Fruit fly (Drosophila melanogaster) whole organism, embryonic: Measurements from ENCODE around the gene CG15537.
A peak's percentile ranks its signal among the peaks of the same experiment; 100 is the strongest.

Experiments used
- Atf3 ChIP-seq: fragments of 200-800 bp; sonication (Bioruptor generic); optimal IDR thresholded peaks from 3 replicates; lab custom pipeline; 2016; ENCODE audit warnings: missing biosample characterization, missing genetic modification characterization
- B-H2 ChIP-seq: fragments of 200-800 bp; sonication (Bioruptor generic); optimal IDR thresholded peaks from 2 replicates; lab custom pipeline; 2018; ENCODE audit warnings: missing biosample characterization, mild to moderate bottlenecking, missing genetic modification characterization
- CG10431 ChIP-seq: fragments of 200-800 bp; sonication (Bioruptor generic); optimal IDR thresholded peaks from 3 replicates; lab custom pipeline; 2018; ENCODE audit warnings: missing biosample characterization, mild to moderate bottlenecking, missing genetic modification characterization
- CG11456 ChIP-seq: fragments of 200-800 bp; sonication (Bioruptor generic); IDR thresholded peaks from 3 replicates; pipeline ENCODE4 v1.3.6; 2022; ENCODE audit warnings: missing biosample characterization, missing genetic modification characterization
- CG12659 ChIP-seq: fragments of 200-800 bp; sonication (Bioruptor generic); optimal IDR thresholded peaks from 3 replicates; lab custom pipeline; 2017; ENCODE audit warnings: mild to moderate bottlenecking, missing biosample characterization, missing genetic modification reagents, missing genetic modification characterization
- CG14860 ChIP-seq: fragments of 200-800 bp; sonication (Bioruptor generic); IDR thresholded peaks from 3 replicates; pipeline ENCODE4 v1.3.6; 2022; ENCODE audit warnings: missing biosample characterization, missing genetic modification characterization; ENCODE audit not compliant: partially characterized antibody
- CG1603 ChIP-seq: fragments of 200-800 bp; sonication (Bioruptor generic); optimal IDR thresholded peaks from 2 replicates; lab custom pipeline; 2019; ENCODE audit warnings: missing biosample characterization, mild to moderate bottlenecking, missing genetic modification characterization, moderate library complexity
- CG16813 ChIP-seq: fragments of 200-800 bp; sonication (Bioruptor generic); IDR thresholded peaks from 3 replicates; pipeline ENCODE4 v1.3.6; 2022; ENCODE audit warnings: missing biosample characterization, missing genetic modification characterization; ENCODE audit not compliant: partially characterized antibody
- CG17186 ChIP-seq: fragments of 200-800 bp; sonication (Bioruptor generic); optimal IDR thresholded peaks from 3 replicates; lab custom pipeline; 2017; ENCODE audit warnings: missing biosample characterization, missing genetic modification reagents, missing genetic modification characterization
- CG17359 ChIP-seq: fragments of 200-800 bp; sonication (Bioruptor generic); optimal IDR thresholded peaks from 3 replicates; lab custom pipeline; 2018; ENCODE audit warnings: missing biosample characterization, mild to moderate bottlenecking, missing genetic modification characterization, moderate library complexity
- CG18599 ChIP-seq: fragments of 200-800 bp; sonication (Bioruptor generic); optimal IDR thresholded peaks from 3 replicates; lab custom pipeline; 2017; ENCODE audit warnings: missing biosample characterization, missing genetic modification characterization, mild to moderate bottlenecking, moderate library complexity, missing genetic modification reagents
- CG32767 ChIP-seq: fragments of 200-800 bp; sonication (Bioruptor generic); IDR thresholded peaks from 2 replicates; pipeline ENCODE4 v1.3.6; 2022; ENCODE audit warnings: missing biosample characterization, missing genetic modification characterization
- CG34224 ChIP-seq: fragments of 200-800 bp; sonication (Bioruptor generic); IDR thresholded peaks from 3 replicates; pipeline ENCODE4 v1.3.6; 2022; ENCODE audit warnings: missing biosample characterization, missing genetic modification characterization; ENCODE audit not compliant: partially characterized antibody
- CG3838 ChIP-seq: fragments of 200-800 bp; sonication (Bioruptor generic); optimal IDR thresholded peaks from 3 replicates; lab custom pipeline; 2016; ENCODE audit warnings: missing biosample characterization, missing genetic modification characterization
- CG3995 ChIP-seq: fragments of 200-800 bp; sonication (Bioruptor generic); optimal IDR thresholded peaks from 3 replicates; lab custom pipeline; 2016; ENCODE audit warnings: missing biosample characterization, missing genetic modification characterization
- CG4424 ChIP-seq: fragments of 200-800 bp; sonication (Bioruptor generic); optimal IDR thresholded peaks from 3 replicates; lab custom pipeline; 2016; ENCODE audit warnings: missing biosample characterization, missing genetic modification characterization
- CG6272 ChIP-seq: fragments of 200-800 bp; sonication (Bioruptor generic); IDR thresholded peaks from 2 replicates; pipeline ENCODE4 v1.3.6; 2022; ENCODE audit warnings: missing biosample characterization, missing genetic modification characterization
- CG6791 ChIP-seq: fragments of 200-800 bp; sonication (Bioruptor generic); IDR thresholded peaks from 3 replicates; pipeline ENCODE4 v1.3.6; 2022; ENCODE audit warnings: missing biosample characterization, missing genetic modification characterization; ENCODE audit not compliant: partially characterized antibody
- CG7745 ChIP-seq: fragments of 200-800 bp; sonication (Bioruptor generic); optimal IDR thresholded peaks from 2 replicates; lab custom pipeline; 2018; ENCODE audit warnings: missing biosample characterization, mild to moderate bottlenecking, missing genetic modification characterization, moderate library complexity
- CG7987 ChIP-seq: fragments of 200-800 bp; sonication (Bioruptor generic); optimal IDR thresholded peaks from 2 replicates; lab custom pipeline; 2018; ENCODE audit warnings: missing biosample characterization, mild to moderate bottlenecking, missing genetic modification characterization, moderate library complexity
- CG8290 ChIP-seq, 3 experiments: fragments of 200-800 bp; sonication (Bioruptor generic); optimal IDR thresholded peaks; 2 replicates each; lab custom pipeline; 2016 to 2019; ENCODE audit warnings: missing biosample characterization in 3 of 3, missing genetic modification characterization in 3 of 3, mild to moderate bottlenecking in 2 of 3, moderate library complexity in 1 of 3
- Chrac-16 ChIP-seq: fragments of 200-800 bp; sonication (Bioruptor generic); optimal IDR thresholded peaks from 3 replicates; lab custom pipeline; 2016; ENCODE audit warnings: missing biosample characterization, missing genetic modification characterization
- Dref ChIP-seq: fragments of 200-800 bp; sonication (Bioruptor generic); IDR thresholded peaks from 2 replicates; pipeline ENCODE4 v1.3.6; 2022; ENCODE audit warnings: missing biosample characterization, missing genetic modification characterization
- Ets97D ChIP-seq: fragments of 200-800 bp; sonication (Bioruptor generic); optimal IDR thresholded peaks from 3 replicates; lab custom pipeline; 2016; ENCODE audit warnings: missing biosample characterization, missing genetic modification characterization
- MBD-R2 ChIP-seq: fragments of 200-800 bp; sonication (Bioruptor generic); IDR thresholded peaks from 2 replicates; pipeline ENCODE4 v1.3.6; 2022; ENCODE audit warnings: missing biosample characterization, missing genetic modification characterization
- Sry-δ ChIP-seq: fragments of 200-800 bp; sonication (Bioruptor generic); optimal IDR thresholded peaks from 2 replicates; lab custom pipeline; 2016; ENCODE audit warnings: missing biosample characterization, missing genetic modification characterization
- btn ChIP-seq: fragments of 200-800 bp; sonication (Bioruptor generic); optimal IDR thresholded peaks from 2 replicates; lab custom pipeline; 2016; ENCODE audit warnings: missing biosample characterization, missing genetic modification characterization
- caup ChIP-seq: fragments of 200-800 bp; sonication (Bioruptor generic); optimal IDR thresholded peaks from 3 replicates; lab custom pipeline; 2017; ENCODE audit warnings: missing biosample characterization, mild to moderate bottlenecking, missing genetic modification characterization, moderate library complexity; ENCODE audit not compliant: severe bottlenecking
- chn ChIP-seq: fragments of 200-800 bp; sonication (Bioruptor generic); optimal IDR thresholded peaks from 2 replicates; lab custom pipeline; 2016; ENCODE audit warnings: missing biosample characterization, missing genetic modification characterization
- ci ChIP-seq: fragments of 200-800 bp; sonication (Bioruptor generic); IDR thresholded peaks from 3 replicates; pipeline ENCODE4 v1.3.6; 2022; ENCODE audit warnings: missing biosample characterization, missing genetic modification characterization
- crp ChIP-seq, 2 experiments: fragments of 200-800 bp; sonication (Bioruptor generic); optimal IDR thresholded peaks; 2 replicates in 1 of 2; 3 replicates in 1 of 2; lab custom pipeline; 2017; ENCODE audit warnings: missing biosample characterization in 2 of 2, missing genetic modification characterization in 2 of 2, mild to moderate bottlenecking in 1 of 2, moderate library complexity in 1 of 2
- disco-r ChIP-seq: fragments of 200-800 bp; sonication (Bioruptor generic); optimal IDR thresholded peaks from 2 replicates; lab custom pipeline; 2016; ENCODE audit warnings: missing biosample characterization, missing genetic modification characterization
- dmrt11E ChIP-seq: fragments of 200-800 bp; sonication (Bioruptor generic); optimal IDR thresholded peaks from 3 replicates; lab custom pipeline; 2018; ENCODE audit warnings: missing biosample characterization, mild to moderate bottlenecking, missing genetic modification characterization, moderate library complexity
- emc ChIP-seq: fragments of 200-800 bp; sonication (Bioruptor generic); optimal IDR thresholded peaks from 2 replicates; lab custom pipeline; 2016; ENCODE audit warnings: missing biosample characterization, missing genetic modification characterization
- eve ChIP-seq, 2 experiments: fragments of >200 bp; optimal IDR thresholded peaks; 2 replicates each; lab custom pipeline; 2017; ENCODE audit warnings: missing biosample characterization in 2 of 2, missing genetic modification characterization in 2 of 2
- grau ChIP-seq: fragments of 200-800 bp; optimal IDR thresholded peaks from 3 replicates; lab custom pipeline; 2019; ENCODE audit warnings: missing biosample characterization, mild to moderate bottlenecking, missing genetic modification characterization, moderate library complexity
- knrl ChIP-seq: fragments of 200-800 bp; sonication (Bioruptor generic); IDR thresholded peaks from 3 replicates; pipeline ENCODE4 v1.3.6; 2022; ENCODE audit warnings: missing biosample characterization, missing genetic modification characterization; ENCODE audit not compliant: partially characterized antibody
- lmd ChIP-seq: fragments of 200-800 bp; sonication (Bioruptor generic); IDR thresholded peaks from 2 replicates; pipeline ENCODE4 v1.3.6; 2022; ENCODE audit warnings: missing biosample characterization, missing genetic modification characterization
- nerfin-2 ChIP-seq: fragments of 200-800 bp; sonication (Bioruptor generic); IDR thresholded peaks from 2 replicates; pipeline ENCODE4 v1.3.6; 2022; ENCODE audit warnings: missing biosample characterization, missing genetic modification characterization; ENCODE audit not compliant: partially characterized antibody
- nom ChIP-seq: fragments of 200-800 bp; sonication (Bioruptor generic); optimal IDR thresholded peaks from 2 replicates; lab custom pipeline; 2017; ENCODE audit warnings: missing biosample characterization, missing genetic modification characterization, mild to moderate bottlenecking, moderate library complexity, missing genetic modification reagents
- onecut ChIP-seq: fragments of 200-800 bp; sonication (Bioruptor generic); IDR thresholded peaks from 2 replicates; pipeline ENCODE4 v1.3.6; 2022; ENCODE audit warnings: missing biosample characterization, missing genetic modification characterization
- pfk ChIP-seq: fragments of 200-800 bp; sonication (Bioruptor generic); optimal IDR thresholded peaks from 2 replicates; lab custom pipeline; 2018; ENCODE audit warnings: missing biosample characterization, mild to moderate bottlenecking, missing genetic modification characterization, moderate library complexity
- shn ChIP-seq: fragments of 200-800 bp; sonication (Bioruptor generic); optimal IDR thresholded peaks from 3 replicates; lab custom pipeline; 2016; ENCODE audit warnings: missing biosample characterization, missing genetic modification characterization
- slp2 ChIP-seq: fragments of 200-800 bp; sonication (Bioruptor generic); optimal IDR thresholded peaks from 2 replicates; lab custom pipeline; 2016; ENCODE audit warnings: missing biosample characterization, missing genetic modification characterization
- sug ChIP-seq: fragments of 200-800 bp; optimal IDR thresholded peaks from 2 replicates; lab custom pipeline; 2019; ENCODE audit warnings: missing biosample characterization, mild to moderate bottlenecking, missing genetic modification characterization, moderate library complexity
- twi ChIP-seq: fragments of 200-800 bp; optimal IDR thresholded peaks from 2 replicates; lab custom pipeline; 2019; ENCODE audit warnings: missing biosample characterization, mild to moderate bottlenecking, missing genetic modification characterization, moderate library complexity
- unc-4 ChIP-seq: fragments of 200-800 bp; sonication (Bioruptor generic); IDR thresholded peaks from 2 replicates; pipeline ENCODE4 v1.3.6; 2022; ENCODE audit warnings: missing biosample characterization, missing genetic modification characterization; ENCODE audit not compliant: partially characterized antibody
- zen ChIP-seq: fragments of 200-800 bp; sonication (Bioruptor generic); optimal IDR thresholded peaks from 3 replicates; lab custom pipeline; 2018; ENCODE audit warnings: missing biosample characterization, mild to moderate bottlenecking, missing genetic modification characterization, moderate library complexity
- zen2 ChIP-seq: fragments of 200-800 bp; sonication (Bioruptor generic); IDR thresholded peaks from 3 replicates; pipeline ENCODE4 v1.3.6; 2022; ENCODE audit warnings: missing biosample characterization, missing genetic modification characterization; ENCODE audit not compliant: partially characterized antibody

The CG15537 gene

DNA sequence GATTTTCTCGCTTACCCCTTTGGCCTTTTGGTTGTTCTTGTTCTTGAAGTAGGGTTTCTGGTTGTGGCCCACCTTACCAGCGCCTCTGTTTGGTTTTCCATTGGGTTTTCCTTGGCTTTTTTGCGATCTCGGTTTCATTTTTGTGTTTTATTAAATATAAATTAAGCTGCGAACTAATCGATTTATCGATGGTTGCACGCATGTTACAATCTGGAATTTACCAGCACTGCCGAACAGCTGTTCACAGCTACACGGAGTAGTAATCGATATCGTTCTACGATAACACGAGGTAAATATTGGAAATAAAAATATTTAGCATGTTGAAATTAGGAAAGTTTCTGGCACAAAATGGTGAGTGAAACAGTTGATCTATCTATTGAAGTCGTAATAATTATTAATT, 19.7 kb downstream of the CG15537 start, which contains the start of the genes CG15535 and mRpS18C (continued):
- TF ChIP-seq CG4424 (GFP tag; lab: Kevin White, UChicago) (no peak), Ets97D (GFP tag; lab: Kevin White, UChicago) (peak; percentile 49), btn (GFP tag; lab: Kevin White, UChicago) (no peak), zen (tag; lab: Kevin White, UChicago) (no peak), dmrt11E (tag; lab: Kevin White, UChicago) (peak; percentile 7), unc-4 (GFP tag; lab: Robert Waterston, UW) (peak; percentile 80), CG11456 (no peak), crp (GFP tag; optimal IDR thresholded peaks at IDR 0.05; lab: Kevin White, UChicago) (peak; percentile 82 to 96), nom (GFP tag; lab: Kevin White, UChicago) (no peak), pfk (GFP tag; lab: Kevin White, UChicago) (no peak), Atf3 (GFP tag; lab: Kevin White, UChicago) (no peak), twi (tag; lab: Kevin White, UChicago) (peak; percentile 11), slp2 (GFP tag; lab: Kevin White, UChicago) (no peak), CG17186 (GFP tag; lab: Kevin White, UChicago) (no peak), CG3838 (GFP tag; lab: Kevin White, UChicago) (no peak), CG18599 (GFP tag; lab: Kevin White, UChicago) (no peak), zen2 (peak; percentile 83), CG10431 (GFP tag; lab: Kevin White, UChicago) (peak; percentile 8), CG16813 (GFP tag; lab: Robert Waterston, UW) (peak; percentile 76), Dref (GFP tag; lab: Robert Waterston, UW) (peak; percentile 89), CG7987 (GFP tag; lab: Kevin White, UChicago) (peak; percentile 3), nerfin-2 (GFP tag; lab: Robert Waterston, UW) (peak; percentile 63), CG6791 (GFP tag; lab: Robert Waterston, UW) (peak; percentile 83), CG32767 (peak; percentile 53; the same call in 1 of the 2 replicates), sug (peak; percentile 22), CG7745 (tag; lab: Kevin White, UChicago) (no peak), chn (GFP tag; lab: Kevin White, UChicago) (no peak), disco-r (GFP tag; lab: Kevin White, UChicago) (no peak), grau (peak; percentile 11), B-H2 (GFP tag; lab: Kevin White, UChicago) (peak; percentile 67), CG1603 (tag; lab: Kevin White, UChicago) (peak; percentile 42), eve (GFP tag; optimal IDR thresholded peaks at IDR 0.05; lab: Kevin White, UChicago) (no peak), CG17359 (tag; lab: Kevin White, UChicago) (no peak), MBD-R2 (GFP tag; lab: Robert Waterston, UW) (peak; percentile 94), knrl (GFP tag; lab: Robert Waterston, UW) (peak; percentile 72; the same call in 2 of the 3 replicates), CG6272 (GFP tag; lab: Robert Waterston, UW) (no peak), onecut (GFP tag; lab: Robert Waterston, UW) (peak; percentile 84), caup (GFP tag; lab: Kevin White, UChicago) (no peak), emc (no peak), lmd (GFP tag; lab: Robert Waterston, UW) (no peak), CG12659 (GFP tag; lab: Kevin White, UChicago) (peak; percentile 57), CG14860 (GFP tag; lab: Robert Waterston, UW) (peak; percentile 66), CG3995 (GFP tag; lab: Kevin White, UChicago) (peak; percentile 6), ci (peak; percentile 5; the same call in 1 of the 3 replicates), Sry-δ (GFP tag; lab: Kevin White, UChicago) (peak; percentile 56), shn (GFP tag; lab: Kevin White, UChicago) (no peak), Chrac-16 (GFP tag; lab: Kevin White, UChicago) (no peak), CG34224 (GFP tag; lab: Robert Waterston, UW) (peak; percentile 84), CG8290 (GFP tag; optimal IDR thresholded peaks at IDR 0.05; lab: Kevin White, UChicago) (no peak), CG8290 (tag; optimal IDR thresholded peaks at IDR 0.05; lab: Kevin White, UChicago) (peak in 1 of 2 experiments; percentile 38)
